Worm (Caenorhabditis elegans) whole organism, L4 larva: Measurements from ENCODE around the gene Y24F12A.1.

Experiments
- ceh-82 ChIP-seq: sonication (generic microtip); optimal IDR thresholded peaks from 2 replicates; lab custom pipeline; 2017; ENCODE audit warnings: missing biosample characterization, missing genetic modification characterization
- duxl-1 ChIP-seq: sonication (generic microtip); optimal IDR thresholded peaks from 2 replicates; lab custom pipeline; 2016; ENCODE audit warnings: mild to moderate bottlenecking, missing genetic modification characterization, moderate library complexity, missing compliant biosample characterization; ENCODE audit not compliant: poor library complexity
- jun-1 ChIP-seq: fragments of 150-350 bp; optimal IDR thresholded peaks from 2 replicates; lab custom pipeline; 2014; ENCODE audit warnings: missing biosample characterization, missing genetic modification reagents, missing genetic modification characterization
- lin-13 ChIP-seq: fragments of 150-350 bp; optimal IDR thresholded peaks from 2 replicates; lab custom pipeline; 2014; ENCODE audit warnings: missing biosample characterization, missing genetic modification reagents, missing genetic modification characterization

DNA sequence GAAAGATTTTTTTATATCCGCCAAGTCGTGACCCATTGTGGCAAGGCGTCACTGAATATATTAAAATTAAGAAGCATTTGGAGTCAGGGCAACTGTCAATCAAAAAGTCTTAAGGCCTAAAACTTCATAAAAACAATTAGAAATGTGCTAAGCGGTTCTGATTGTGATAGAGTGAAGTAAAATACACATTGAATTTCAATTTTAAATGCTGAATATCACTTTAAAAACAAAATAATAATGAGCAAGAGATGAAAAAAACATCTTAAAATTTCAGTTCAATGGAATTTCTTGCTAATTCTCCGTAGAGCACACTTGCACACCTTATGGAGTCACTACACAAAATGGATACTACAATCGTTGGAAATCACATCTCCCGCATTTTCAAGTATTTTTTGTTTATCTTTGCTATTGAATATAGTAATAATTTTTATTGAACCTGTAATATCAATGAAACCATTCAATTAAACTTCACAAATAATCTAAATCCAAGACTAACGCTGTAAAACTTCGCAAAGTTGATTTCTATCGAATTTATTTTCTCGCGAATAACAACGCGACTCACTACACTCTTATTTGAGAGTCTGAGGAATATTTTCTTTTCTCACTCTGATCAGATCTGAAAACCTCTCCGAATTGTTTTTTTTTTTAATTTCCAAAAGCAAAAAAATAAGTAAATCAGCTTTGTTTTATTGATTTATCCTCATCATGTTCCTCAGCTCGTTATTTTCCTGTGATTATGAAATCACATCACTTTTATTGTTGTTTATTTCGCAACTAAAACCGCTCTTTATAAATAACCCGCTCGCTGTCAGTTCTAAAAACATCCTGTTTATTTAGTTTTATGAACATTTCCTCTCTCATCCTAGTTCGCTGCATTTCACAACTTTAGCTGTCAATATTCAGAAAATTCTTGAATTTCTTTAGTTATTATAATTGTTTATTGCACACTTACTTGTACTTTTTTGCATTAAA, 30.7 kb downstream of the Y24F12A.1 start, which contains the start of gene mars-1:
- TF ChIP-seq lin-13 (GFP tag; lab: Kevin White, UChicago), result peak; percentile 64
- TF ChIP-seq jun-1 (tag; lab: Kevin White, UChicago), result no peak
- TF ChIP-seq ceh-82 (tag; lab: Kevin White, UChicago), result no peak
- TF ChIP-seq duxl-1 (tag; lab: Kevin White, UChicago), result no peak
